Fruit fly (Drosophila melanogaster) whole organism, embryonic: ENCODE measurements around the gene CG31360.

Experiments
- Awh ChIP-seq: fragments of 200-800 bp; sonication (Bioruptor generic); IDR thresholded peaks from 2 replicates; pipeline ENCODE4, ENCODE4 v1.3.6; 2022; ENCODE audit warnings: missing biosample characterization, missing genetic modification characterization
- CG1024 ChIP-seq: fragments of 200-800 bp; sonication (Bioruptor generic); IDR thresholded peaks from 2 replicates; pipeline ENCODE4 v1.3.6; 2022; ENCODE audit warnings: missing biosample characterization, missing genetic modification characterization
- CG10543 ChIP-seq: fragments of 200-800 bp; sonication (Bioruptor generic); optimal IDR thresholded peaks from 3 replicates; lab custom pipeline; 2017; ENCODE audit warnings: missing biosample characterization, mild to moderate bottlenecking, missing genetic modification characterization, moderate library complexity
- CG10565 ChIP-seq: fragments of 200-800 bp; sonication (Bioruptor generic); optimal IDR thresholded peaks from 3 replicates; lab custom pipeline; 2016; ENCODE audit warnings: missing biosample characterization, mild to moderate bottlenecking, missing genetic modification characterization
- CG11723 ChIP-seq: fragments of 200-800 bp; sonication (Bioruptor generic); optimal IDR thresholded peaks from 2 replicates; lab custom pipeline; 2017; ENCODE audit warnings: missing biosample characterization, mild to moderate bottlenecking, missing genetic modification characterization
- CG12155 ChIP-seq: fragments of 200-800 bp; sonication (Bioruptor generic); optimal IDR thresholded peaks from 3 replicates; lab custom pipeline; 2016; ENCODE audit warnings: missing biosample characterization, missing genetic modification characterization
- CG12299 ChIP-seq: fragments of 200-800 bp; sonication (Bioruptor generic); optimal IDR thresholded peaks from 2 replicates; lab custom pipeline; 2018; ENCODE audit warnings: missing biosample characterization, mild to moderate bottlenecking, missing genetic modification characterization
- CG1233 ChIP-seq: fragments of 200-800 bp; sonication (Bioruptor generic); optimal IDR thresholded peaks from 4 replicates; lab custom pipeline; 2018; ENCODE audit warnings: missing biosample characterization, mild to moderate bottlenecking, missing genetic modification characterization
- CG12391 ChIP-seq: fragments of 200-800 bp; sonication (Bioruptor generic); optimal IDR thresholded peaks from 3 replicates; lab custom pipeline; 2018; ENCODE audit warnings: missing biosample characterization, mild to moderate bottlenecking, missing genetic modification characterization, moderate library complexity
- CG13123 ChIP-seq: fragments of 200-800 bp; sonication (Bioruptor generic); optimal IDR thresholded peaks from 2 replicates; lab custom pipeline; 2016; ENCODE audit warnings: missing biosample characterization, missing genetic modification characterization
- CG16815 ChIP-seq: fragments of 200-800 bp; sonication (Bioruptor generic); optimal IDR thresholded peaks from 3 replicates; lab custom pipeline; 2017; ENCODE audit warnings: missing biosample characterization, mild to moderate bottlenecking, missing genetic modification characterization
- CG17328 ChIP-seq: fragments of 200-800 bp; sonication (Bioruptor generic); IDR thresholded peaks from 2 replicates; pipeline ENCODE4 v1.3.6; 2022; ENCODE audit warnings: missing biosample characterization, missing genetic modification characterization
- CG17361 ChIP-seq: fragments of 200-800 bp; sonication (Bioruptor generic); IDR thresholded peaks from 3 replicates; pipeline ENCODE4 v1.3.6; 2022; ENCODE audit warnings: missing biosample characterization, missing genetic modification characterization
- CG17802 ChIP-seq: fragments of 200-800 bp; sonication (Bioruptor generic); optimal IDR thresholded peaks from 2 replicates; lab custom pipeline; 2018; ENCODE audit warnings: missing biosample characterization, mild to moderate bottlenecking, missing genetic modification characterization, moderate library complexity
- CG18619 ChIP-seq: fragments of 200-800 bp; sonication (Bioruptor generic); optimal IDR thresholded peaks from 3 replicates; lab custom pipeline; 2017; ENCODE audit warnings: missing biosample characterization, mild to moderate bottlenecking, missing genetic modification characterization
- CG2199 ChIP-seq: fragments of 200-800 bp; sonication (Bioruptor generic); IDR thresholded peaks from 3 replicates; pipeline ENCODE4 v1.3.6; 2022; ENCODE audit warnings: missing biosample characterization, missing genetic modification characterization
- CG30403 ChIP-seq: fragments of 200-800 bp; sonication (Bioruptor generic); optimal IDR thresholded peaks from 3 replicates; lab custom pipeline; 2016; ENCODE audit warnings: missing biosample characterization, missing genetic modification characterization
- CG32532 ChIP-seq: fragments of 200-800 bp; sonication (Bioruptor generic); IDR thresholded peaks from 2 replicates; pipeline ENCODE4 v1.3.6; 2022; ENCODE audit warnings: missing biosample characterization, missing genetic modification characterization
- CG33557 ChIP-seq: fragments of 200-800 bp; sonication (Bioruptor generic); optimal IDR thresholded peaks from 2 replicates; lab custom pipeline; 2019; ENCODE audit warnings: missing biosample characterization, mild to moderate bottlenecking, missing genetic modification characterization, moderate library complexity
- CG8924 ChIP-seq: fragments of 200-800 bp; optimal IDR thresholded peaks from 3 replicates; lab custom pipeline; 2019; ENCODE audit warnings: missing biosample characterization, mild to moderate bottlenecking, missing genetic modification characterization, moderate library complexity
- CG9609 ChIP-seq: fragments of 200-800 bp; sonication (Bioruptor generic); optimal IDR thresholded peaks from 3 replicates; lab custom pipeline; 2016; ENCODE audit warnings: missing biosample characterization, missing genetic modification characterization
- Camta ChIP-seq: fragments of 200-800 bp; sonication (Bioruptor generic); optimal IDR thresholded peaks from 2 replicates; lab custom pipeline; 2016; ENCODE audit warnings: missing biosample characterization, missing genetic modification characterization
- Chrac-16 ChIP-seq: fragments of 200-800 bp; sonication (Bioruptor generic); optimal IDR thresholded peaks from 3 replicates; lab custom pipeline; 2016; ENCODE audit warnings: missing biosample characterization, missing genetic modification characterization
- CoRest ChIP-seq: fragments of 200-800 bp; sonication (Bioruptor generic); optimal IDR thresholded peaks from 3 replicates; lab custom pipeline; 2018; ENCODE audit warnings: missing biosample characterization, mild to moderate bottlenecking, missing genetic modification characterization, moderate library complexity
- CrebB ChIP-seq: fragments of 200-800 bp; sonication (Bioruptor generic); optimal IDR thresholded peaks from 3 replicates; lab custom pipeline; 2018; ENCODE audit warnings: missing biosample characterization, mild to moderate bottlenecking, missing genetic modification characterization
- Dip2 ChIP-seq: fragments of 200-800 bp; sonication (Bioruptor generic); IDR thresholded peaks from 2 replicates; pipeline ENCODE4 v1.3.6; 2022; ENCODE audit warnings: missing biosample characterization, missing genetic modification characterization
- Dll ChIP-seq: fragments of 200-800 bp; sonication (Bioruptor generic); IDR thresholded peaks from 4 replicates; pipeline ENCODE4 v1.3.6; 2022; ENCODE audit warnings: missing biosample characterization, missing genetic modification characterization; ENCODE audit not compliant: partially characterized antibody
- Ets65A ChIP-seq: fragments of 200-800 bp; sonication (Bioruptor generic); peaks from one replicate; lab custom pipeline; 2016; ENCODE audit warnings: missing biosample characterization, missing genetic modification characterization
- Ets97D ChIP-seq: fragments of 200-800 bp; sonication (Bioruptor generic); optimal IDR thresholded peaks from 3 replicates; lab custom pipeline; 2016; ENCODE audit warnings: missing biosample characterization, missing genetic modification characterization
- Hr39 ChIP-seq: fragments of >200 bp; optimal IDR thresholded peaks from 2 replicates; lab custom pipeline; 2017
- Hsf ChIP-seq: fragments of 200-800 bp; sonication (Bioruptor generic); optimal IDR thresholded peaks from 3 replicates; lab custom pipeline; 2016; ENCODE audit warnings: missing biosample characterization, missing genetic modification characterization
- Meics ChIP-seq: fragments of 200-800 bp; sonication (Bioruptor generic); optimal IDR thresholded peaks from 2 replicates; lab custom pipeline; 2017; ENCODE audit warnings: missing biosample characterization, mild to moderate bottlenecking, missing genetic modification characterization
- Myb ChIP-seq: fragments of 200-800 bp; sonication (Bioruptor generic); optimal IDR thresholded peaks from 2 replicates; lab custom pipeline; 2016; ENCODE audit warnings: missing biosample characterization, missing genetic modification characterization
- NFAT ChIP-seq: fragments of 200-800 bp; sonication (Bioruptor generic); IDR thresholded peaks from 2 replicates; pipeline ENCODE4 v1.3.6; 2022; ENCODE audit warnings: missing biosample characterization, missing genetic modification characterization
- Optix ChIP-seq: fragments of 200-800 bp; sonication (Bioruptor generic); IDR thresholded peaks from 3 replicates; pipeline ENCODE4 v1.3.6; 2022; ENCODE audit warnings: missing biosample characterization, missing genetic modification characterization
- Pdp1 ChIP-seq, 2 experiments: fragments of 200-800 bp; sonication (Bioruptor generic); optimal IDR thresholded peaks; 3 replicates each; lab custom pipeline; 2016; ENCODE audit warnings: missing biosample characterization in 2 of 2, missing genetic modification characterization in 2 of 2, mild to moderate bottlenecking in 1 of 2, moderate library complexity in 1 of 2
- Poxn ChIP-seq: fragments of 200-800 bp; sonication (Bioruptor generic); IDR thresholded peaks from 2 replicates; pipeline ENCODE4 v1.3.6; 2022; ENCODE audit warnings: missing biosample characterization, missing genetic modification characterization
- Side ChIP-seq: fragments of 200-800 bp; sonication (Bioruptor generic); optimal IDR thresholded peaks from 2 replicates; lab custom pipeline; 2016; ENCODE audit warnings: missing biosample characterization, missing genetic modification characterization
- al ChIP-seq: fragments of 200-800 bp; sonication (Bioruptor generic); IDR thresholded peaks from 2 replicates; pipeline ENCODE4 v1.3.6; 2022; ENCODE audit warnings: missing biosample characterization, missing genetic modification characterization
- bowl ChIP-seq: fragments of 200-800 bp; sonication (Bioruptor generic); IDR thresholded peaks from 2 replicates; pipeline ENCODE4 v1.3.6; 2022; ENCODE audit warnings: missing biosample characterization, missing genetic modification characterization
- btn ChIP-seq: fragments of 200-800 bp; sonication (Bioruptor generic); optimal IDR thresholded peaks from 2 replicates; lab custom pipeline; 2016; ENCODE audit warnings: missing biosample characterization, missing genetic modification characterization
- dimm ChIP-seq: fragments of 200-800 bp; sonication (Bioruptor generic); IDR thresholded peaks from 2 replicates; pipeline ENCODE4 v1.3.6; 2022; ENCODE audit warnings: missing biosample characterization, missing genetic modification characterization
- hbn ChIP-seq: fragments of 200-800 bp; sonication (Bioruptor generic); IDR thresholded peaks from 2 replicates; pipeline ENCODE4 v1.3.6; 2022; ENCODE audit warnings: missing biosample characterization, missing genetic modification characterization; ENCODE audit not compliant: partially characterized antibody
- lab ChIP-seq: fragments of 200-800 bp; sonication (Bioruptor generic); optimal IDR thresholded peaks from 3 replicates; lab custom pipeline; 2017; ENCODE audit warnings: missing biosample characterization, missing genetic modification characterization, mild to moderate bottlenecking, moderate library complexity, missing genetic modification reagents
- lbe ChIP-seq: fragments of 200-800 bp; sonication (Bioruptor generic); optimal IDR thresholded peaks from 2 replicates; lab custom pipeline; 2016; ENCODE audit warnings: missing biosample characterization, mild to moderate bottlenecking, missing genetic modification characterization
- nmo ChIP-seq: fragments of 200-800 bp; sonication (Bioruptor generic); optimal IDR thresholded peaks from 2 replicates; lab custom pipeline; 2018; ENCODE audit warnings: missing biosample characterization, mild to moderate bottlenecking, missing genetic modification characterization, moderate library complexity
- tio ChIP-seq: fragments of 200-800 bp; sonication (Bioruptor generic); optimal IDR thresholded peaks from 2 replicates; lab custom pipeline; 2017; ENCODE audit warnings: missing biosample characterization, missing genetic modification characterization, inconsistent platforms
- trem ChIP-seq: fragments of 200-800 bp; optimal IDR thresholded peaks from 3 replicates; lab custom pipeline; 2019; ENCODE audit warnings: missing biosample characterization, mild to moderate bottlenecking, missing genetic modification characterization, moderate library complexity
- tup ChIP-seq: fragments of 200-800 bp; sonication (Bioruptor generic); optimal IDR thresholded peaks from 2 replicates; lab custom pipeline; 2016; ENCODE audit warnings: missing biosample characterization, mild to moderate bottlenecking, missing genetic modification characterization, moderate library complexity
- twi ChIP-seq: fragments of 200-800 bp; optimal IDR thresholded peaks from 2 replicates; lab custom pipeline; 2019; ENCODE audit warnings: missing biosample characterization, mild to moderate bottlenecking, missing genetic modification characterization, moderate library complexity
- unpg ChIP-seq: fragments of 200-800 bp; sonication (Bioruptor generic); optimal IDR thresholded peaks from 3 replicates; lab custom pipeline; 2018; ENCODE audit warnings: missing biosample characterization, mild to moderate bottlenecking, missing genetic modification characterization, moderate library complexity

CG31360 gene

dm6 chr3R:17716858-17717596 lies 32.1 kb downstream of the CG31360 start (continued):
- TF ChIP-seq tio (GFP tag; lab: Kevin White, UChicago) (no peak), CG12155 (peak; percentile 90), CG32532 (GFP tag; lab: Robert Waterston, UW) (no peak), CG17328 (no peak), Optix (GFP tag; lab: Robert Waterston, UW) (no peak), CG18619 (no peak), CG9609 (GFP tag; lab: Kevin White, UChicago) (no peak), trem (tag; lab: Kevin White, UChicago) (no peak), twi (tag; lab: Kevin White, UChicago) (no peak), Camta (no peak), Poxn (GFP tag; lab: Robert Waterston, UW) (no peak), CG8924 (tag; lab: Kevin White, UChicago) (peak; percentile 70), Meics (GFP tag; lab: Kevin White, UChicago) (peak; percentile 48), al (no peak), CrebB (peak; percentile 65), bowl (no peak), Ets97D (GFP tag; lab: Kevin White, UChicago) (peak; percentile 16), CG10543 (GFP tag; lab: Kevin White, UChicago) (peak; percentile 85), CG1024 (GFP tag; lab: Robert Waterston, UW) (no peak), btn (no peak), Awh (no peak), Pdp1 (GFP tag; optimal IDR thresholded peaks at IDR 0.05; lab: Kevin White, UChicago) (peak in 1 of 2 experiments; percentile 38), lab (GFP tag; lab: Kevin White, UChicago) (peak; percentile 62), CG12391 (tag; lab: Kevin White, UChicago) (peak; percentile 19), Dip2 (no peak), Side (no peak), nmo (GFP tag; lab: Kevin White, UChicago) (peak; percentile 6), tup (GFP tag; lab: Kevin White, UChicago) (no peak), CG30403 (GFP tag; lab: Kevin White, UChicago) (no peak), CG10565 (GFP tag; lab: Kevin White, UChicago) (no peak), Hr39 (lab: Kevin White, UChicago) (no peak), CoRest (no peak), CG17361 (GFP tag; lab: Robert Waterston, UW) (no peak), Dll (no peak), CG1233 (no peak), Myb (GFP tag; lab: Kevin White, UChicago) (peak; percentile 22), CG2199 (GFP tag; lab: Robert Waterston, UW) (no peak), CG17802 (tag; lab: Kevin White, UChicago) (no peak), unpg (peak; percentile 9), NFAT (GFP tag; lab: Robert Waterston, UW) (no peak), Ets65A (GFP tag; lab: Kevin White, UChicago) (no peak), CG33557 (GFP tag; lab: Kevin White, UChicago) (peak; percentile 13), CG13123 (GFP tag; lab: Kevin White, UChicago) (no peak), hbn (no peak), lbe (GFP tag; lab: Kevin White, UChicago) (peak; percentile 87), dimm (GFP tag; lab: Robert Waterston, UW) (no peak), CG11723 (GFP tag; lab: Kevin White, UChicago) (no peak), CG12299 (tag; lab: Kevin White, UChicago) (no peak), CG16815 (no peak), Chrac-16 (GFP tag; lab: Kevin White, UChicago) (no peak), Hsf (GFP tag; lab: Kevin White, UChicago) (no peak)
